Worm (Caenorhabditis elegans) whole organism, L1 larva: ENCODE results near the gene pod-2.
A peak's percentile ranks its signal among the peaks of the same experiment; 100 is the strongest.

Source experiments
- C04F5.9 ChIP-seq: sonication (generic microtip); optimal IDR thresholded peaks from 2 replicates; lab custom pipeline; 2016; ENCODE audit warnings: missing genetic modification characterization, missing compliant biosample characterization
- C34B4.2 ChIP-seq: sonication (generic microtip); optimal IDR thresholded peaks from 2 replicates; lab custom pipeline; 2017; ENCODE audit warnings: mild to moderate bottlenecking, missing genetic modification characterization, missing compliant biosample characterization
- F16B12.6 ChIP-seq: fragments of 150-350 bp; optimal IDR thresholded peaks from 2 replicates; lab custom pipeline; 2014; ENCODE audit warnings: missing biosample characterization, missing genetic modification characterization
- alr-1 ChIP-seq: fragments of 200-800 bp; sonication (Bioruptor generic); optimal IDR thresholded peaks from 2 replicates; lab custom pipeline; 2018; ENCODE audit warnings: borderline replicate concordance, mild to moderate bottlenecking, missing genetic modification characterization, missing compliant biosample characterization
- blmp-1 ChIP-seq: fragments of 150-350 bp; optimal IDR thresholded peaks from 2 replicates; lab custom pipeline; 2014; ENCODE audit warnings: missing biosample characterization, missing genetic modification characterization
- ceh-82 ChIP-seq, 3 experiments: fragments of 150-350 bp in 1 of 3; sonication (generic microtip) in 2 of 3; optimal IDR thresholded peaks; 2 replicates each; lab custom pipeline; 2014 to 2017; ENCODE audit warnings: missing biosample characterization in 3 of 3, missing genetic modification characterization in 3 of 3
- ceh-88 ChIP-seq: fragments of 200-800 bp; sonication (Bioruptor generic); IDR thresholded peaks from 2 replicates; pipeline ENCODE4 v1.3.6; 2022; ENCODE audit warnings: missing genetic modification characterization, missing compliant biosample characterization
- ces-1 ChIP-seq: fragments of 150-350 bp; optimal IDR thresholded peaks from 2 replicates; lab custom pipeline; 2014; ENCODE audit warnings: missing biosample characterization, missing genetic modification reagents, missing genetic modification characterization
- efl-1 ChIP-seq, 4 experiments: fragments of 150-350 bp; optimal IDR thresholded peaks in 3 of 4; peaks in 1 of 4; 1 replicate in 1 of 4; 2 replicates in 3 of 4; lab custom pipeline; 2014; ENCODE audit warnings: missing biosample characterization in 2 of 4, missing genetic modification characterization in 2 of 4, missing genetic modification reagents in 2 of 4
- egl-13 ChIP-seq: sonication (generic microtip); optimal IDR thresholded peaks from 2 replicates; lab custom pipeline; 2016; ENCODE audit warnings: missing genotype, missing genetic modification reagents, missing genetic modification characterization, missing compliant biosample characterization
- egl-27 ChIP-seq, 2 experiments: fragments of 150-350 bp in 1 of 2; sonication (generic microtip); optimal IDR thresholded peaks; 3 replicates each; lab custom pipeline; 2017 to 2018; ENCODE audit warnings: missing biosample characterization in 2 of 2, missing genetic modification characterization in 2 of 2, missing genetic modification reagents in 2 of 2
- elt-2 ChIP-seq: sonication (generic microtip); optimal IDR thresholded peaks from 2 replicates; lab custom pipeline; 2016; ENCODE audit warnings: missing genetic modification characterization, mild to moderate bottlenecking, inconsistent platforms, missing compliant biosample characterization, missing genetic modification reagents
- ets-5 ChIP-seq: fragments of 200-800 bp; sonication (Bioruptor generic); IDR thresholded peaks from 2 replicates; pipeline ENCODE4 v1.3.6; 2022; ENCODE audit warnings: missing genetic modification characterization, missing compliant biosample characterization
- fkh-4 ChIP-seq: sonication (generic microtip); optimal IDR thresholded peaks from 2 replicates; lab custom pipeline; 2016; ENCODE audit warnings: missing compliant biosample characterization, missing genetic modification characterization, borderline replicate concordance
- fos-1 ChIP-seq: fragments of 150-350 bp; optimal IDR thresholded peaks from 2 replicates; lab custom pipeline; 2014; ENCODE audit warnings: missing biosample characterization, missing genetic modification characterization
- hlh-4 ChIP-seq: sonication (generic microtip); optimal IDR thresholded peaks from 2 replicates; lab custom pipeline; 2016; ENCODE audit warnings: mild to moderate bottlenecking, missing genetic modification characterization, missing compliant biosample characterization
- hpl-2 ChIP-seq: fragments of 150-350 bp; optimal IDR thresholded peaks from 2 replicates; lab custom pipeline; 2014; ENCODE audit warnings: missing biosample characterization, missing genetic modification reagents, missing genetic modification characterization
- irx-1 ChIP-seq: sonication (generic microtip); optimal IDR thresholded peaks from 2 replicates; lab custom pipeline; 2016; ENCODE audit warnings: missing genetic modification characterization, missing compliant biosample characterization
- isw-1 ChIP-seq: fragments of 200-800 bp; sonication (Bioruptor generic); IDR thresholded peaks from 2 replicates; pipeline ENCODE4 v1.3.6; 2022; ENCODE audit warnings: missing genetic modification characterization, missing compliant biosample characterization
- lir-3 ChIP-seq: sonication (generic microtip); optimal IDR thresholded peaks from 2 replicates; lab custom pipeline; 2016; ENCODE audit warnings: mild to moderate bottlenecking, missing genetic modification characterization, moderate library complexity, missing compliant biosample characterization; ENCODE audit not compliant: poor library complexity
- lsy-2 ChIP-seq, 2 experiments: fragments of 150-350 bp; optimal IDR thresholded peaks; 2 replicates each; lab custom pipeline; 2014; ENCODE audit warnings: missing biosample characterization in 2 of 2, missing genetic modification characterization in 2 of 2
- mab-9 ChIP-seq: fragments of 200-800 bp; sonication (Bioruptor generic); IDR thresholded peaks from 2 replicates; pipeline ENCODE4 v1.3.6; 2022; ENCODE audit warnings: missing genetic modification reagents, missing genetic modification characterization, missing compliant biosample characterization
- mef-2 ChIP-seq: fragments of 150-350 bp; optimal IDR thresholded peaks from 2 replicates; lab custom pipeline; 2014; ENCODE audit warnings: missing biosample characterization, missing genetic modification characterization
- mep-1 ChIP-seq: fragments of 150-350 bp; optimal IDR thresholded peaks from 2 replicates; lab custom pipeline; 2014; ENCODE audit warnings: missing biosample characterization, missing genetic modification characterization
- nhr-11 ChIP-seq: fragments of 150-350 bp; optimal IDR thresholded peaks from 2 replicates; lab custom pipeline; 2014; ENCODE audit warnings: missing biosample characterization, missing genetic modification characterization
- nhr-77 ChIP-seq: fragments of 150-350 bp; optimal IDR thresholded peaks from 2 replicates; lab custom pipeline; 2014; ENCODE audit warnings: missing biosample characterization, missing genetic modification characterization
- nhr-84 ChIP-seq: sonication (generic microtip); optimal IDR thresholded peaks from 2 replicates; lab custom pipeline; 2017; ENCODE audit warnings: missing biosample characterization, missing genetic modification characterization
- nhr-85 ChIP-seq: sonication (generic microtip); peaks from one replicate; lab custom pipeline; 2016; ENCODE audit warnings: missing genetic modification characterization, inconsistent platforms, missing compliant biosample characterization
- pag-3 ChIP-seq: sonication (generic microtip); optimal IDR thresholded peaks from 2 replicates; lab custom pipeline; 2017; ENCODE audit warnings: missing genetic modification characterization, mild to moderate bottlenecking, missing compliant biosample characterization, antibody characterized with exemption, borderline replicate concordance; ENCODE audit not compliant: insufficient read depth
- rnt-1 ChIP-seq: sonication (generic microtip); optimal IDR thresholded peaks from 2 replicates; lab custom pipeline; 2016; ENCODE audit warnings: mild to moderate bottlenecking, missing genetic modification characterization, moderate library complexity, missing compliant biosample characterization
- skn-1 ChIP-seq: fragments of 150-350 bp; optimal IDR thresholded peaks from 2 replicates; lab custom pipeline; 2014; ENCODE audit warnings: missing biosample characterization, missing genetic modification characterization
- snpc-4 ChIP-seq: fragments of 150-350 bp; optimal IDR thresholded peaks from 2 replicates; lab custom pipeline; 2014; ENCODE audit warnings: missing biosample characterization, missing genetic modification characterization
- snu-23 ChIP-seq: sonication (generic microtip); optimal IDR thresholded peaks from 2 replicates; lab custom pipeline; 2016; ENCODE audit warnings: missing genetic modification characterization, missing compliant biosample characterization
- swsn-7 ChIP-seq: sonication (generic microtip); optimal IDR thresholded peaks from 2 replicates; lab custom pipeline; 2016; ENCODE audit warnings: missing genetic modification characterization, missing compliant biosample characterization
- tbx-2 ChIP-seq: sonication (generic microtip); optimal IDR thresholded peaks from 2 replicates; lab custom pipeline; 2016; ENCODE audit warnings: missing genetic modification characterization, missing compliant biosample characterization
- tlp-1 ChIP-seq: fragments of 150-350 bp; optimal IDR thresholded peaks from 2 replicates; lab custom pipeline; 2014; ENCODE audit warnings: missing biosample characterization, missing genetic modification characterization
- unc-86 ChIP-seq: sonication (generic microtip); optimal IDR thresholded peaks from 2 replicates; lab custom pipeline; 2016; ENCODE audit warnings: missing genetic modification characterization, missing compliant biosample characterization
- vab-15 ChIP-seq: sonication (generic microtip); optimal IDR thresholded peaks from 2 replicates; lab custom pipeline; 2017; ENCODE audit warnings: missing genotype, mild to moderate bottlenecking, missing genetic modification characterization, missing compliant biosample characterization
- xbp-1 ChIP-seq: sonication (generic microtip); optimal IDR thresholded peaks from 2 replicates; lab custom pipeline; 2016; ENCODE audit warnings: missing genetic modification characterization, missing compliant biosample characterization
- zag-1 ChIP-seq: fragments of 150-350 bp; optimal IDR thresholded peaks from 2 replicates; lab custom pipeline; 2014; ENCODE audit warnings: missing biosample characterization, missing genetic modification characterization
- ztf-11 ChIP-seq, 2 experiments: sonication (generic microtip); optimal IDR thresholded peaks; 2 replicates each; lab custom pipeline; 2016 to 2017; ENCODE audit warnings: missing genetic modification characterization in 2 of 2, missing biosample characterization in 1 of 2, missing compliant biosample characterization in 1 of 2

pod-2 gene

ce11 chrII:1124757-1125156 is 11.8 kb upstream of the pod-2 start:
- no peak for TF ChIP-seq efl-1 (optimal IDR thresholded peaks at IDR 0.05; lab: Kevin White, UChicago)
- peak in 1 of 2 experiments; percentile 84 for TF ChIP-seq efl-1 (GFP tag; optimal IDR thresholded peaks at IDR 0.05 in 1 of 2; lab: Kevin White, UChicago)
- TF ChIP-seq lsy-2 (tag; optimal IDR thresholded peaks at IDR 0.05; lab: Kevin White, UChicago), result no peak
- TF ChIP-seq, all 84 proteins: peak for 1

ce11 chrII:1126472-1126871 is 10.1 kb upstream of the pod-2 start:
- no peak for TF ChIP-seq nhr-85 (tag; lab: Kevin White, UChicago)
- no peak for TF ChIP-seq irx-1 (tag; lab: Kevin White, UChicago)
- no peak for TF ChIP-seq fkh-4
- TF ChIP-seq nhr-11, result no peak
- no peak for TF ChIP-seq C34B4.2 (tag; lab: Kevin White, UChicago)
- no peak for TF ChIP-seq hlh-4 (tag; lab: Kevin White, UChicago)
- no peak for TF ChIP-seq tbx-2 (tag; lab: Kevin White, UChicago)
- no peak for TF ChIP-seq fos-1

- TF ChIP-seq tbx-2 (tag; lab: Kevin White, UChicago) (no peak), unc-86 (no peak), C04F5.9 (tag; lab: Kevin White, UChicago) (no peak), nhr-77 (tag; lab: Kevin White, UChicago) (no peak), snu-23 (GFP tag; lab: Kevin White, UChicago) (no peak), pag-3 (tag; lab: Kevin White, UChicago) (no peak), ces-1 (GFP tag; lab: Kevin White, UChicago) (no peak), zag-1 (no peak), C34B4.2 (tag; lab: Kevin White, UChicago) (no peak), mab-9 (GFP tag; lab: Robert Waterston, UW) (no peak), vab-15 (tag; lab: Kevin White, UChicago) (no peak), egl-13 (tag; lab: Kevin White, UChicago) (no peak), rnt-1 (tag; lab: Kevin White, UChicago) (no peak), tlp-1 (no peak), isw-1 (GFP tag; lab: Robert Waterston, UW) (no peak), irx-1 (tag; lab: Kevin White, UChicago) (no peak), xbp-1 (tag; lab: Kevin White, UChicago) (no peak)
These were observed 8.9 kb upstream of the pod-2 start, which contains the start of gene taf-6.1 for ce11 chrII:1127676-1128075. Gene taf-6.1, plus strand, starts transcription at chrII:1127976.

ce11 chrII:1130241-1130640 is 6.3 kb upstream of the pod-2 start:
- TF ChIP-seq nhr-85 (tag; lab: Kevin White, UChicago) (peak; percentile 9), swsn-7 (tag; lab: Kevin White, UChicago) (no peak)

- TF ChIP-seq ceh-82 (tag; optimal IDR thresholded peaks at IDR 0.05; lab: Kevin White, UChicago) (no peak), mef-2 (tag; lab: Kevin White, UChicago) (no peak), C04F5.9 (tag; lab: Kevin White, UChicago) (no peak), vab-15 (tag; lab: Kevin White, UChicago) (no peak), alr-1 (no peak), nhr-84 (tag; lab: Kevin White, UChicago) (no peak), unc-86 (no peak)
These were observed 5.2 kb upstream of the pod-2 start for ce11 chrII:1131367-1131766.

ce11 chrII:1131821-1132220 is 4.8 kb upstream of the pod-2 start:
- no peak for TF ChIP-seq nhr-85 (tag; lab: Kevin White, UChicago)
- no peak for TF ChIP-seq elt-2 (tag; lab: Kevin White, UChicago)
- TF ChIP-seq snu-23 (GFP tag; lab: Kevin White, UChicago), result no peak
- TF ChIP-seq ceh-88 (GFP tag; lab: Robert Waterston, UW), result no peak
- TF ChIP-seq mep-1 (tag; lab: Kevin White, UChicago), result no peak
- TF ChIP-seq pag-3 (tag; lab: Kevin White, UChicago), result no peak
- no peak for TF ChIP-seq tlp-1
- no peak for TF ChIP-seq lir-3
- TF ChIP-seq skn-1 (tag; lab: Kevin White, UChicago), result no peak
- TF ChIP-seq hpl-2 (GFP tag; lab: Kevin White, UChicago), result no peak
- TF ChIP-seq egl-27 (tag; optimal IDR thresholded peaks at IDR 0.05; lab: Kevin White, UChicago), result no peak
- TF ChIP-seq swsn-7 (tag; lab: Kevin White, UChicago), result no peak
- TF ChIP-seq F16B12.6 (tag; lab: Kevin White, UChicago), result no peak
- TF ChIP-seq irx-1 (tag; lab: Kevin White, UChicago), result no peak
- no peak for TF ChIP-seq ets-5 (GFP tag; lab: Robert Waterston, UW)
- no peak for TF ChIP-seq snpc-4 (tag; lab: Kevin White, UChicago)
- TF ChIP-seq blmp-1 (tag; lab: Kevin White, UChicago), result no peak
- no peak for TF ChIP-seq ztf-11 (tag; optimal IDR thresholded peaks at IDR 0.05; lab: Kevin White, UChicago)
- no peak for TF ChIP-seq nhr-11
- no peak for TF ChIP-seq unc-86
